Fruit fly (Drosophila melanogaster) whole organism, embryonic: Measurements from ENCODE around the gene RpS20.

Source experiments
- Adf1 ChIP-seq: fragments of 200-800 bp; sonication (Bioruptor generic); IDR thresholded peaks from 2 replicates; pipeline ENCODE4 v1.3.6; 2022; ENCODE audit warnings: missing biosample characterization, missing genetic modification characterization
- Bgb ChIP-seq: fragments of 200-800 bp; sonication (Bioruptor generic); IDR thresholded peaks from 2 replicates; pipeline ENCODE4 v1.3.6; 2022; ENCODE audit warnings: missing biosample characterization, missing genetic modification characterization; ENCODE audit not compliant: partially characterized antibody
- CG10267 ChIP-seq: fragments of 200-800 bp; sonication (Bioruptor generic); optimal IDR thresholded peaks from 2 replicates; lab custom pipeline; 2018; ENCODE audit warnings: missing biosample characterization, mild to moderate bottlenecking, missing genetic modification characterization, moderate library complexity
- CG10543 ChIP-seq: fragments of 200-800 bp; sonication (Bioruptor generic); optimal IDR thresholded peaks from 3 replicates; lab custom pipeline; 2017; ENCODE audit warnings: missing biosample characterization, mild to moderate bottlenecking, missing genetic modification characterization, moderate library complexity
- CG10565 ChIP-seq: fragments of 200-800 bp; sonication (Bioruptor generic); optimal IDR thresholded peaks from 3 replicates; lab custom pipeline; 2016; ENCODE audit warnings: missing biosample characterization, mild to moderate bottlenecking, missing genetic modification characterization
- CG11695 ChIP-seq: fragments of 200-800 bp; sonication (Bioruptor generic); IDR thresholded peaks from 3 replicates; pipeline ENCODE4 v1.3.6; 2022; ENCODE audit warnings: missing biosample characterization, missing genetic modification characterization
- CG12236 ChIP-seq: fragments of 200-800 bp; sonication (Bioruptor generic); optimal IDR thresholded peaks from 2 replicates; lab custom pipeline; 2016; ENCODE audit warnings: missing biosample characterization, missing genetic modification characterization
- CG13123 ChIP-seq: fragments of 200-800 bp; sonication (Bioruptor generic); optimal IDR thresholded peaks from 2 replicates; lab custom pipeline; 2016; ENCODE audit warnings: missing biosample characterization, missing genetic modification characterization
- CG15011 ChIP-seq: fragments of 200-800 bp; sonication (Bioruptor generic); optimal IDR thresholded peaks from 3 replicates; lab custom pipeline; 2018; ENCODE audit warnings: missing biosample characterization, mild to moderate bottlenecking, missing genetic modification characterization
- CG15269 ChIP-seq: fragments of 200-800 bp; sonication (Bioruptor generic); optimal IDR thresholded peaks from 2 replicates; lab custom pipeline; 2018; ENCODE audit warnings: missing biosample characterization, mild to moderate bottlenecking, missing genetic modification characterization, moderate library complexity
- CG1529 ChIP-seq: fragments of 200-800 bp; sonication (Bioruptor generic); optimal IDR thresholded peaks from 3 replicates; lab custom pipeline; 2018; ENCODE audit warnings: missing biosample characterization, missing genetic modification characterization
- CG15601 ChIP-seq: fragments of 200-800 bp; sonication (Bioruptor generic); optimal IDR thresholded peaks from 3 replicates; lab custom pipeline; 2019; ENCODE audit warnings: missing biosample characterization, mild to moderate bottlenecking, missing genetic modification characterization, moderate library complexity
- CG18599 ChIP-seq: fragments of 200-800 bp; sonication (Bioruptor generic); optimal IDR thresholded peaks from 3 replicates; lab custom pipeline; 2017; ENCODE audit warnings: missing biosample characterization, missing genetic modification characterization, mild to moderate bottlenecking, moderate library complexity, missing genetic modification reagents
- CG2120 ChIP-seq: fragments of 200-800 bp; sonication (Bioruptor generic); optimal IDR thresholded peaks from 3 replicates; lab custom pipeline; 2016; ENCODE audit warnings: missing biosample characterization, missing genetic modification characterization
- CG2712 ChIP-seq: fragments of 200-800 bp; optimal IDR thresholded peaks from 3 replicates; lab custom pipeline; 2019; ENCODE audit warnings: missing biosample characterization, mild to moderate bottlenecking, missing genetic modification characterization, moderate library complexity
- CG30403 ChIP-seq: fragments of 200-800 bp; sonication (Bioruptor generic); optimal IDR thresholded peaks from 3 replicates; lab custom pipeline; 2016; ENCODE audit warnings: missing biosample characterization, missing genetic modification characterization
- CG31224 ChIP-seq: fragments of 200-800 bp; sonication (Bioruptor generic); IDR thresholded peaks from 2 replicates; pipeline ENCODE4 v1.3.6; 2022; ENCODE audit warnings: missing biosample characterization, missing genetic modification characterization
- CG31388 ChIP-seq: fragments of 200-800 bp; sonication (Bioruptor generic); optimal IDR thresholded peaks from 2 replicates; lab custom pipeline; 2016; ENCODE audit warnings: missing biosample characterization, missing genetic modification characterization
- CG6689 ChIP-seq: fragments of 200-800 bp; sonication (Bioruptor generic); IDR thresholded peaks from 2 replicates; pipeline ENCODE4 v1.3.6; 2022; ENCODE audit warnings: missing biosample characterization, missing genetic modification characterization
- CG9932 ChIP-seq: fragments of 200-800 bp; sonication (Bioruptor generic); IDR thresholded peaks from 2 replicates; pipeline ENCODE4 v1.3.6; 2022; ENCODE audit warnings: missing biosample characterization, missing genetic modification characterization
- D19B ChIP-seq: fragments of 200-800 bp; sonication (Bioruptor generic); optimal IDR thresholded peaks from 2 replicates; lab custom pipeline; 2017; ENCODE audit warnings: missing biosample characterization, mild to moderate bottlenecking, missing genetic modification characterization
- Dek ChIP-seq: fragments of 200-800 bp; sonication (Bioruptor generic); optimal IDR thresholded peaks from 3 replicates; lab custom pipeline; 2019; ENCODE audit warnings: missing biosample characterization, mild to moderate bottlenecking, missing genetic modification characterization, moderate library complexity
- Dll ChIP-seq: fragments of 200-800 bp; sonication (Bioruptor generic); IDR thresholded peaks from 4 replicates; pipeline ENCODE4 v1.3.6; 2022; ENCODE audit warnings: missing biosample characterization, missing genetic modification characterization; ENCODE audit not compliant: partially characterized antibody
- E2f1 ChIP-seq: fragments of 200-800 bp; sonication (Bioruptor generic); IDR thresholded peaks from 2 replicates; pipeline ENCODE4 v1.3.6; 2022; ENCODE audit warnings: missing biosample characterization, missing genetic modification characterization
- Hsf ChIP-seq: fragments of 200-800 bp; sonication (Bioruptor generic); optimal IDR thresholded peaks from 3 replicates; lab custom pipeline; 2016; ENCODE audit warnings: missing biosample characterization, missing genetic modification characterization
- Mad ChIP-seq: fragments of 200-800 bp; sonication (Bioruptor generic); optimal IDR thresholded peaks from 2 replicates; lab custom pipeline; 2016; ENCODE audit warnings: missing biosample characterization, missing genetic modification characterization
- Med ChIP-seq: fragments of 200-800 bp; sonication (Bioruptor generic); peaks from one replicate; lab custom pipeline; 2016; ENCODE audit warnings: missing biosample characterization, missing genetic modification characterization, mild to moderate bottlenecking, inconsistent platforms, moderate library complexity
- az2 ChIP-seq: fragments of 200-800 bp; sonication (Bioruptor generic); optimal IDR thresholded peaks from 3 replicates; lab custom pipeline; 2016; ENCODE audit warnings: missing biosample characterization, missing genetic modification characterization
- bab2 ChIP-seq: fragments of 200-800 bp; sonication (Bioruptor generic); optimal IDR thresholded peaks from 2 replicates; lab custom pipeline; 2016; ENCODE audit warnings: missing biosample characterization, missing genetic modification characterization
- br ChIP-seq: fragments of >200 bp; optimal IDR thresholded peaks from 2 replicates; lab custom pipeline; 2017
- crp ChIP-seq, 2 experiments: fragments of 200-800 bp; sonication (Bioruptor generic); optimal IDR thresholded peaks; 2 replicates in 1 of 2; 3 replicates in 1 of 2; lab custom pipeline; 2017; ENCODE audit warnings: missing biosample characterization in 2 of 2, missing genetic modification characterization in 2 of 2, mild to moderate bottlenecking in 1 of 2, moderate library complexity in 1 of 2
- en ChIP-seq: fragments of 200-800 bp; sonication (Bioruptor generic); optimal IDR thresholded peaks from 2 replicates; lab custom pipeline; 2016; ENCODE audit warnings: missing biosample characterization, missing genetic modification characterization
- eve ChIP-seq, 2 experiments: fragments of >200 bp; optimal IDR thresholded peaks; 2 replicates each; lab custom pipeline; 2017; ENCODE audit warnings: missing biosample characterization in 2 of 2, missing genetic modification characterization in 2 of 2
- eyg ChIP-seq: fragments of 200-800 bp; sonication (Bioruptor generic); optimal IDR thresholded peaks from 3 replicates; lab custom pipeline; 2016; ENCODE audit warnings: missing biosample characterization, missing genetic modification characterization
- fd102C ChIP-seq: fragments of 200-800 bp; sonication (Bioruptor generic); optimal IDR thresholded peaks from 2 replicates; lab custom pipeline; 2018; ENCODE audit warnings: missing biosample characterization, mild to moderate bottlenecking, missing genetic modification characterization, moderate library complexity
- fd96Cb ChIP-seq: fragments of 200-800 bp; sonication (Bioruptor generic); optimal IDR thresholded peaks from 2 replicates; lab custom pipeline; 2018; ENCODE audit warnings: missing biosample characterization, mild to moderate bottlenecking, missing genetic modification characterization, moderate library complexity
- insv ChIP-seq, 2 experiments: fragments of 200-800 bp; sonication (Bioruptor generic); optimal IDR thresholded peaks; 3 replicates each; lab custom pipeline; 2016 to 2018; ENCODE audit warnings: missing biosample characterization in 2 of 2, missing genetic modification characterization in 2 of 2
- jumu ChIP-seq: fragments of 200-800 bp; sonication (Bioruptor generic); optimal IDR thresholded peaks from 3 replicates; lab custom pipeline; 2016; ENCODE audit warnings: missing biosample characterization, missing genetic modification characterization
- kah ChIP-seq: fragments of 200-800 bp; sonication (Bioruptor generic); optimal IDR thresholded peaks from 2 replicates; lab custom pipeline; 2018; ENCODE audit warnings: missing biosample characterization, mild to moderate bottlenecking, missing genetic modification characterization
- kay ChIP-seq: fragments of 200-800 bp; sonication (Bioruptor generic); optimal IDR thresholded peaks from 2 replicates; lab custom pipeline; 2016; ENCODE audit warnings: missing biosample characterization, missing genetic modification characterization
- lbe ChIP-seq: fragments of 200-800 bp; sonication (Bioruptor generic); optimal IDR thresholded peaks from 2 replicates; lab custom pipeline; 2016; ENCODE audit warnings: missing biosample characterization, mild to moderate bottlenecking, missing genetic modification characterization
- odd ChIP-seq: fragments of 200-800 bp; sonication (Bioruptor generic); optimal IDR thresholded peaks from 2 replicates; lab custom pipeline; 2017; ENCODE audit warnings: missing biosample characterization, mild to moderate bottlenecking, missing genetic modification characterization
- org-1 ChIP-seq: fragments of 200-800 bp; sonication (Bioruptor generic); optimal IDR thresholded peaks from 2 replicates; lab custom pipeline; 2017; ENCODE audit warnings: missing biosample characterization, missing genetic modification characterization
- pb ChIP-seq: fragments of 200-800 bp; sonication (Bioruptor generic); optimal IDR thresholded peaks from 3 replicates; lab custom pipeline; 2016; ENCODE audit warnings: missing biosample characterization, missing genetic modification characterization
- peb ChIP-seq: fragments of 200-800 bp; sonication (Bioruptor generic); IDR thresholded peaks from 2 replicates; pipeline ENCODE4 v1.3.6; 2022; ENCODE audit warnings: missing biosample characterization, missing genetic modification characterization
- pum ChIP-seq: fragments of 200-800 bp; sonication (Bioruptor generic); optimal IDR thresholded peaks from 2 replicates; lab custom pipeline; 2016; ENCODE audit warnings: missing biosample characterization, missing genetic modification characterization
- rib ChIP-seq: fragments of 200-800 bp; sonication (Bioruptor generic); IDR thresholded peaks from 2 replicates; pipeline ENCODE4 v1.3.6; 2022; ENCODE audit warnings: missing biosample characterization, missing genetic modification characterization
- sim ChIP-seq: fragments of 200-800 bp; sonication (Bioruptor generic); IDR thresholded peaks from 2 replicates; pipeline ENCODE4 v1.3.6; 2022; ENCODE audit warnings: missing biosample characterization, missing genetic modification characterization
- sisA ChIP-seq: fragments of 200-800 bp; sonication (Bioruptor generic); IDR thresholded peaks from 2 replicates; pipeline ENCODE4 v1.3.6; 2022; ENCODE audit warnings: missing biosample characterization, missing genetic modification characterization
- tx ChIP-seq: fragments of 200-800 bp; sonication (Bioruptor generic); optimal IDR thresholded peaks from 2 replicates; lab custom pipeline; 2016; ENCODE audit warnings: missing biosample characterization, missing genetic modification characterization
- unc-4 ChIP-seq: fragments of 200-800 bp; sonication (Bioruptor generic); IDR thresholded peaks from 2 replicates; pipeline ENCODE4 v1.3.6; 2022; ENCODE audit warnings: missing biosample characterization, missing genetic modification characterization; ENCODE audit not compliant: partially characterized antibody
- wor ChIP-seq: fragments of 200-800 bp; sonication (Bioruptor generic); IDR thresholded peaks from 2 replicates; pipeline ENCODE4 v1.3.6; 2022; ENCODE audit warnings: missing biosample characterization, missing genetic modification characterization

Gene RpS20

dm6 chr3R:20833664-20834063 lies 11.7 kb downstream of the RpS20 start (continued):
- TF ChIP-seq Dll (GFP tag; lab: Robert Waterston, UW) (no peak), CG10565 (GFP tag; lab: Kevin White, UChicago) (no peak), odd (GFP tag; lab: Kevin White, UChicago) (no peak), E2f1 (GFP tag; lab: Robert Waterston, UW) (no peak), tx (GFP tag; lab: Kevin White, UChicago) (peak; percentile 40), kah (no peak), CG15269 (peak; percentile 46), jumu (GFP tag; lab: Kevin White, UChicago) (no peak), crp (GFP tag; optimal IDR thresholded peaks at IDR 0.05; lab: Kevin White, UChicago) (peak in 1 of 2 experiments; percentile 11), bab2 (GFP tag; lab: Kevin White, UChicago) (no peak), unc-4 (GFP tag; lab: Robert Waterston, UW) (no peak), peb (GFP tag; lab: Robert Waterston, UW) (no peak), eve (GFP tag; optimal IDR thresholded peaks at IDR 0.05; lab: Kevin White, UChicago) (no peak), sisA (GFP tag; lab: Robert Waterston, UW) (0 out of 2 replicates have a peak, but pooled peaks have one; percentile 29), org-1 (GFP tag; lab: Kevin White, UChicago) (no peak), wor (GFP tag; lab: Robert Waterston, UW) (no peak), fd102C (GFP tag; lab: Kevin White, UChicago) (no peak), insv (GFP tag; optimal IDR thresholded peaks at IDR 0.05; lab: Kevin White, UChicago) (no peak), rib (GFP tag; lab: Robert Waterston, UW) (no peak), CG31388 (GFP tag; lab: Kevin White, UChicago) (no peak), fd96Cb (tag; lab: Kevin White, UChicago) (peak; percentile 24), pum (no peak), CG30403 (GFP tag; lab: Kevin White, UChicago) (peak; percentile 19), CG13123 (GFP tag; lab: Kevin White, UChicago) (no peak), CG11695 (GFP tag; lab: Robert Waterston, UW) (0 out of 3 replicates have a peak, but pooled peaks have one; percentile 28), D19B (GFP tag; lab: Kevin White, UChicago) (no peak), en (GFP tag; lab: Kevin White, UChicago) (peak; percentile 33), kay (GFP tag; lab: Kevin White, UChicago) (no peak), CG1529 (GFP tag; lab: Kevin White, UChicago) (no peak), pb (GFP tag; lab: Kevin White, UChicago) (no peak), Bgb (GFP tag; lab: Robert Waterston, UW) (no peak), CG18599 (GFP tag; lab: Kevin White, UChicago) (no peak), CG12236 (GFP tag; lab: Kevin White, UChicago) (no peak), CG10543 (GFP tag; lab: Kevin White, UChicago) (no peak), CG15601 (tag; lab: Kevin White, UChicago) (no peak), CG2712 (tag; lab: Kevin White, UChicago) (peak; percentile 35), az2 (peak; percentile 57), CG9932 (GFP tag; lab: Robert Waterston, UW) (no peak), Adf1 (GFP tag; lab: Robert Waterston, UW) (no peak), eyg (GFP tag; lab: Kevin White, UChicago) (no peak), lbe (no peak), CG2120 (peak; percentile 21), CG15011 (GFP tag; lab: Kevin White, UChicago) (no peak), Hsf (GFP tag; lab: Kevin White, UChicago) (peak; percentile 11), Mad (GFP tag; lab: Kevin White, UChicago) (no peak), CG31224 (GFP tag; lab: Robert Waterston, UW) (no peak), CG10267 (tag; lab: Kevin White, UChicago) (no peak), br (lab: Kevin White, UChicago) (no peak), sim (GFP tag; lab: Robert Waterston, UW) (peak; percentile 29; the same call in 1 of the 2 replicates), Med (GFP tag; lab: Kevin White, UChicago) (peak; percentile 41), Dek (tag; lab: Kevin White, UChicago) (no peak), CG6689 (no peak)
